Worm (Caenorhabditis elegans) whole organism, L4/young adult: ENCODE results near the gene srz-103.

ENCODE experiments used
- W03F9.2 ChIP-seq: fragments of 150-350 bp; optimal IDR thresholded peaks from 2 replicates; lab custom pipeline; 2014; ENCODE audit warnings: missing biosample characterization, missing genetic modification characterization
- dao-5 ChIP-seq: sonication (generic microtip); optimal IDR thresholded peaks from 2 replicates; lab custom pipeline; 2016; ENCODE audit warnings: missing genotype, missing genetic modification characterization, moderate library complexity, missing compliant biosample characterization
- him-1 ChIP-seq: sonication (generic microtip); optimal IDR thresholded peaks from 2 replicates; lab custom pipeline; 2016; ENCODE audit warnings: missing genotype, missing genetic modification reagents, missing genetic modification characterization, missing compliant biosample characterization

Gene srz-103

ce11 chrV:16679237-16679636 lies at the start of gene srz-103:
Gene srz-103 (minus strand): TSS chrV:16679337.
- TF ChIP-seq him-1 (tag; lab: Kevin White, UChicago), result no peak
- TF ChIP-seq dao-5 (tag; lab: Kevin White, UChicago), result no peak
- no peak for TF ChIP-seq W03F9.2 (tag; lab: Kevin White, UChicago)

- TF ChIP-seq him-1 (tag; lab: Kevin White, UChicago) (no peak), W03F9.2 (tag; lab: Kevin White, UChicago) (no peak), dao-5 (tag; lab: Kevin White, UChicago) (no peak)
Measured at ce11 chrV:16728431-16728830, 49.3 kb upstream of the srz-103 start, which contains the start of gene fbxa-127. Gene fbxa-127 (plus strand): TSS chrV:16728731.

ce11 chrV:16726915-16727314 lies 47.8 kb upstream of the srz-103 start, which contains the start of gene T25E12.14:
Gene T25E12.14 (plus strand): TSS chrV:16727215.
- TF ChIP-seq him-1 (tag; lab: Kevin White, UChicago) (no peak), dao-5 (tag; lab: Kevin White, UChicago) (no peak), W03F9.2 (tag; lab: Kevin White, UChicago) (no peak)

- no peak for TF ChIP-seq him-1 (tag; lab: Kevin White, UChicago)
- TF ChIP-seq W03F9.2 (tag; lab: Kevin White, UChicago), result peak; percentile 47
- no peak for TF ChIP-seq dao-5 (tag; lab: Kevin White, UChicago)
Measured at ce11 chrV:16725955-16726354, 46.8 kb upstream of the srz-103 start.

ce11 chrV:16724574-16724973 lies 45.4 kb upstream of the srz-103 start:
- no peak for TF ChIP-seq him-1 (tag; lab: Kevin White, UChicago)
- no peak for TF ChIP-seq W03F9.2 (tag; lab: Kevin White, UChicago)
- TF ChIP-seq dao-5 (tag; lab: Kevin White, UChicago), result no peak

- no peak for TF ChIP-seq W03F9.2 (tag; lab: Kevin White, UChicago)
- no peak for TF ChIP-seq dao-5 (tag; lab: Kevin White, UChicago)
- TF ChIP-seq him-1 (tag; lab: Kevin White, UChicago), result no peak
Measured at ce11 chrV:16723744-16724143, 44.6 kb upstream of the srz-103 start, which contains the start of gene nhr-112. Gene nhr-112 (minus strand): TSS chrV:16723844.

- TF ChIP-seq dao-5 (tag; lab: Kevin White, UChicago) (no peak), him-1 (tag; lab: Kevin White, UChicago) (no peak), W03F9.2 (tag; lab: Kevin White, UChicago) (no peak)
Measured at ce11 chrV:16716574-16716973, 37.4 kb upstream of the srz-103 start, which contains the start of gene srh-137. Gene srh-137 (minus strand): TSS chrV:16716674.

- no peak for TF ChIP-seq dao-5 (tag; lab: Kevin White, UChicago)
- no peak for TF ChIP-seq W03F9.2 (tag; lab: Kevin White, UChicago)
- no peak for TF ChIP-seq him-1 (tag; lab: Kevin White, UChicago)
Measured at ce11 chrV:16713797-16714196, 34.7 kb upstream of the srz-103 start.

ce11 chrV:16706549-16706948 lies 27.4 kb upstream of the srz-103 start, which contains the start of gene clec-9:
Gene clec-9 (minus strand): TSS chrV:16706649.
- TF ChIP-seq W03F9.2 (tag; lab: Kevin White, UChicago), result no peak
- no peak for TF ChIP-seq dao-5 (tag; lab: Kevin White, UChicago)
- TF ChIP-seq him-1 (tag; lab: Kevin White, UChicago), result no peak

- TF ChIP-seq dao-5 (tag; lab: Kevin White, UChicago) (no peak), W03F9.2 (tag; lab: Kevin White, UChicago) (no peak), him-1 (tag; lab: Kevin White, UChicago) (no peak)
Measured at ce11 chrV:16699752-16700259, 20.7 kb upstream of the srz-103 start, which contains the start of gene Y70C5C.1. Gene Y70C5C.1 (plus strand): TSS chrV:16700209.

- TF ChIP-seq dao-5 (tag; lab: Kevin White, UChicago) (no peak), W03F9.2 (tag; lab: Kevin White, UChicago) (no peak), him-1 (tag; lab: Kevin White, UChicago) (no peak)
Measured at ce11 chrV:16697178-16697577, 18.0 kb upstream of the srz-103 start, which contains the start of gene srw-41. Gene srw-41 (plus strand): TSS chrV:16697478.

- TF ChIP-seq dao-5 (tag; lab: Kevin White, UChicago) (no peak), him-1 (tag; lab: Kevin White, UChicago) (no peak), W03F9.2 (tag; lab: Kevin White, UChicago) (no peak)
Measured at ce11 chrV:16695499-16695898, 16.4 kb upstream of the srz-103 start.

- no peak for TF ChIP-seq dao-5 (tag; lab: Kevin White, UChicago)
- no peak for TF ChIP-seq him-1 (tag; lab: Kevin White, UChicago)
- TF ChIP-seq W03F9.2 (tag; lab: Kevin White, UChicago), result no peak
Measured at ce11 chrV:16694538-16694937, 15.4 kb upstream of the srz-103 start, which contains the start of gene srz-101. Gene srz-101 (plus strand): TSS chrV:16694838.

ce11 chrV:16693732-16694131 lies 14.6 kb upstream of the srz-103 start, which contains the start of gene srw-42:
Gene srw-42 (minus strand): TSS chrV:16693832.
- no peak for TF ChIP-seq W03F9.2 (tag; lab: Kevin White, UChicago)
